Worm (Caenorhabditis elegans): ENCODE measurements around the gene F17C11.22.
A peak's percentile ranks its signal among the peaks of the same experiment; 100 is the strongest.

The F17C11.22 gene

DNA sequence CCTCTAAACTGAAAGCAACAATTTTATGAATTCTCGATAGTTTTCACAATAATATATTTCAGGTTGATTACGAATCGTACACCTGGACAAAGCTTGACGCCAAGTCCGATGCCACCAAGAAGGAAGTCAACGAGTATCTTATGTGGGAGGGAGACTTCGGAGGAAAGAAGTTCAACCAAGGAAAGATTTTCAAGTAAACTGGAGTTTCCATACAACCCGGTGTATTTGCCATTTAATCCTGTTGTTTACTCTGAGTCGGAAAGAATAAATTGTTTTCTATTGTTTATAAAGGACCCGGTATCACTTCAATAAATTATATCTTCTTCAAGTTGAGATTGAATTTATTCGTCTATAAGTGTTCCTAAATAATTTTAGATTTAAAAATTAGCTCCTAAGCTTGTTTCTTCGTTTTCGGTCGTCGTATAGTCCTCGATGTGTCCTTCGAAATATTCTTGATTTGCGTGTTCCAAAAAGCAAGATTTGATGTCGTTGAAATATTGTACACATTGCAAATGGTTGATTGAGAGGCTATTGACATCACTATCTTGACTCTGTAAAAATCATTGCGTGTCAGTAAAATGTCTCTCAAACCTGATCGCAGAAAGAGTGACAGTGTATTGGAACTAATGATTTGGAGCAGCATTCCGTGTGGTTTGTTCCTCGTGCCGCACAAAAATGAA is 2.2 kb downstream of the F17C11.22 start:
- no peak for TF ChIP-seq nhr-28 (tag; optimal IDR thresholded peaks at IDR 0.05)
- no peak for TF ChIP-seq Y5F2A.4 (GFP tag; optimal IDR thresholded peaks at IDR 0.05)
- TF ChIP-seq mdt-29 (GFP tag; IDR thresholded peaks at IDR 0.05) = 0 out of 2 replicates have a peak, but pooled peaks have one; percentile 58
- peak; percentile 60; the same call in 1 of the 2 replicates for TF ChIP-seq Y75B8A.6 (GFP tag; IDR thresholded peaks at IDR 0.05)
- no peak for TF ChIP-seq lsy-2 (tag; optimal IDR thresholded peaks at IDR 0.05)
- TF ChIP-seq aha-1 (tag) = no peak
- peak; percentile 89 for TF ChIP-seq tra-1 (GFP tag; IDR thresholded peaks at IDR 0.05)
- TF ChIP-seq F49E8.2 (tag; optimal IDR thresholded peaks at IDR 0.05; ENCODE audit: borderline replicate concordance) = peak; percentile 32
- no peak for TF ChIP-seq D1046.2 (GFP tag; IDR thresholded peaks at IDR 0.05)
- TF ChIP-seq dmd-9 (GFP tag; IDR thresholded peaks at IDR 0.05) = no peak
- 0 out of 2 replicates have a peak, but pooled peaks have one; percentile 27 for TF ChIP-seq saeg-2 (GFP tag; IDR thresholded peaks at IDR 0.05)
- no peak for TF ChIP-seq dmd-8 (GFP tag; IDR thresholded peaks at IDR 0.05)
- no peak; the same call in 1 of the 2 replicates for TF ChIP-seq lin-1 (GFP tag; IDR thresholded peaks at IDR 0.05)
- TF ChIP-seq ceh-62 (tag; optimal IDR thresholded peaks at IDR 0.05) = no peak
- TF ChIP-seq sdz-12 (GFP tag; optimal IDR thresholded peaks at IDR 0.05) = no peak
- no peak for TF ChIP-seq daf-8 (GFP tag; IDR thresholded peaks at IDR 0.05)
- no peak for TF ChIP-seq mep-1 (tag; optimal IDR thresholded peaks at IDR 0.05)
- TF ChIP-seq ztf-7 (tag; optimal IDR thresholded peaks at IDR 0.05) = no peak
- no peak for TF ChIP-seq unc-130 (GFP tag; optimal IDR thresholded peaks at IDR 0.05)
- no peak for TF ChIP-seq hif-1 (tag; optimal IDR thresholded peaks at IDR 0.05)
- no peak for TF ChIP-seq daf-16 (GFP tag; optimal IDR thresholded peaks at IDR 0.05)
- no peak for TF ChIP-seq daf-16 (tag; optimal IDR thresholded peaks at IDR 0.05)
- TF ChIP-seq nhr-42 (GFP tag; IDR thresholded peaks at IDR 0.05) = no peak
- 0 out of 2 replicates have a peak, but pooled peaks have one; percentile 14 for TF ChIP-seq ceh-20 (GFP tag; IDR thresholded peaks at IDR 0.05)
- no peak for TF ChIP-seq mes-2 (tag; optimal IDR thresholded peaks at IDR 0.05; ENCODE audit: poor library complexity, severe bottlenecking)
- TF ChIP-seq R02D3.7 (tag; optimal IDR thresholded peaks at IDR 0.05) = no peak
- TF ChIP-seq zip-2 (tag; optimal IDR thresholded peaks at IDR 0.05) = no peak
- TF ChIP-seq zip-11 (GFP tag; IDR thresholded peaks at IDR 0.05) = no peak
- no peak for TF ChIP-seq nhr-111 (GFP tag; optimal IDR thresholded peaks at IDR 0.05)
- peak; percentile 74 for TF ChIP-seq hlh-11 (tag; optimal IDR thresholded peaks at IDR 0.05)
- no peak for TF ChIP-seq nhr-25 (tag; optimal IDR thresholded peaks at IDR 0.05; ENCODE audit: borderline replicate concordance, insufficient read depth)
- TF ChIP-seq lim-7 (GFP tag; IDR thresholded peaks at IDR 0.05) = no peak
- no peak for TF ChIP-seq set-16 (GFP tag; IDR thresholded peaks at IDR 0.05)
- 0 out of 4 replicates have a peak, but pooled peaks of 1 of the 2 experiments have one; percentile 39 for TF ChIP-seq madf-5 (GFP tag; IDR thresholded peaks at IDR 0.05)
- peak in 1 of 2 experiments; percentile 86 for TF ChIP-seq unc-62 (GFP tag; optimal IDR thresholded peaks at IDR 0.05 in 1 of 2)
- no peak for TF ChIP-seq unc-62 (tag; optimal IDR thresholded peaks at IDR 0.05)
- no peak for TF ChIP-seq arid-1 (GFP tag; conservative IDR thresholded peaks at IDR 0.05)
- TF ChIP-seq F37D6.2 (tag; optimal IDR thresholded peaks at IDR 0.05) = no peak
- no peak for TF ChIP-seq ceh-28 (tag; optimal IDR thresholded peaks at IDR 0.05)
- peak; percentile 75 for TF ChIP-seq zfp-3 (GFP tag; conservative IDR thresholded peaks at IDR 0.05)
- TF ChIP-seq fos-1 (tag; optimal IDR thresholded peaks at IDR 0.05) = no peak
- TF ChIP-seq ces-1 (GFP tag; optimal IDR thresholded peaks at IDR 0.05) = no peak
- TF ChIP-seq zfp-2 (tag; optimal IDR thresholded peaks at IDR 0.05) = no peak
- no peak for TF ChIP-seq F44E2.7 (GFP tag; IDR thresholded peaks at IDR 0.05)
- TF ChIP-seq php-3 (GFP tag; IDR thresholded peaks at IDR 0.05) = 0 out of 2 replicates have a peak, but pooled peaks have one; percentile 27
- peak; percentile 99 for TF ChIP-seq dmd-6 (GFP tag; IDR thresholded peaks at IDR 0.05)
- no peak for TF ChIP-seq mxl-2 (GFP tag; conservative IDR thresholded peaks at IDR 0.05)
- TF ChIP-seq skn-1 (tag; optimal IDR thresholded peaks at IDR 0.05) = no peak
- no peak for TF ChIP-seq ZK337.2 (GFP tag; IDR thresholded peaks at IDR 0.05)
- peak; percentile 51 for TF ChIP-seq gei-8 (GFP tag; optimal IDR thresholded peaks at IDR 0.05)

Data from whole organism, L4 larva.